Fruit fly (Drosophila melanogaster) whole organism, pupa: ENCODE data around the gene hwt.

Experiments used
- CG4496 ChIP-seq: fragments of 200-800 bp; sonication (Bioruptor generic); IDR thresholded peaks from 3 replicates; pipeline ENCODE4 v1.3.6; 2022; ENCODE audit warnings: missing biosample characterization, missing genetic modification characterization
- CG9948 ChIP-seq: fragments of 200-800 bp; sonication (Bioruptor generic); optimal IDR thresholded peaks from 2 replicates; lab custom pipeline; 2018; ENCODE audit warnings: missing biosample characterization, mild to moderate bottlenecking, missing genetic modification characterization, moderate library complexity
- EcR ChIP-seq: fragments of 200-800 bp; sonication (Bioruptor generic); optimal IDR thresholded peaks from 3 replicates; lab custom pipeline; 2019; ENCODE audit warnings: missing biosample characterization, missing genetic modification characterization, mild to moderate bottlenecking, moderate library complexity, missing genetic modification reagents
- Ets98B ChIP-seq: fragments of 200-800 bp; sonication (Bioruptor generic); IDR thresholded peaks from 2 replicates; pipeline ENCODE4 v1.3.6; 2022; ENCODE audit warnings: missing biosample characterization, missing genetic modification characterization
- Pif1A ChIP-seq: fragments of 200-800 bp; sonication (Bioruptor generic); optimal IDR thresholded peaks from 3 replicates; lab custom pipeline; 2016; ENCODE audit warnings: missing biosample characterization, missing genetic modification characterization
- Snoo ChIP-seq: fragments of 200-800 bp; sonication (Bioruptor generic); optimal IDR thresholded peaks from 3 replicates; lab custom pipeline; 2017; ENCODE audit warnings: missing biosample characterization, mild to moderate bottlenecking, missing genetic modification characterization, inconsistent platforms
- fd96Ca ChIP-seq: fragments of 200-800 bp; sonication (Bioruptor generic); IDR thresholded peaks from 3 replicates; pipeline ENCODE4 v1.3.6; 2022; ENCODE audit warnings: missing biosample characterization, missing genetic modification characterization

DNA sequence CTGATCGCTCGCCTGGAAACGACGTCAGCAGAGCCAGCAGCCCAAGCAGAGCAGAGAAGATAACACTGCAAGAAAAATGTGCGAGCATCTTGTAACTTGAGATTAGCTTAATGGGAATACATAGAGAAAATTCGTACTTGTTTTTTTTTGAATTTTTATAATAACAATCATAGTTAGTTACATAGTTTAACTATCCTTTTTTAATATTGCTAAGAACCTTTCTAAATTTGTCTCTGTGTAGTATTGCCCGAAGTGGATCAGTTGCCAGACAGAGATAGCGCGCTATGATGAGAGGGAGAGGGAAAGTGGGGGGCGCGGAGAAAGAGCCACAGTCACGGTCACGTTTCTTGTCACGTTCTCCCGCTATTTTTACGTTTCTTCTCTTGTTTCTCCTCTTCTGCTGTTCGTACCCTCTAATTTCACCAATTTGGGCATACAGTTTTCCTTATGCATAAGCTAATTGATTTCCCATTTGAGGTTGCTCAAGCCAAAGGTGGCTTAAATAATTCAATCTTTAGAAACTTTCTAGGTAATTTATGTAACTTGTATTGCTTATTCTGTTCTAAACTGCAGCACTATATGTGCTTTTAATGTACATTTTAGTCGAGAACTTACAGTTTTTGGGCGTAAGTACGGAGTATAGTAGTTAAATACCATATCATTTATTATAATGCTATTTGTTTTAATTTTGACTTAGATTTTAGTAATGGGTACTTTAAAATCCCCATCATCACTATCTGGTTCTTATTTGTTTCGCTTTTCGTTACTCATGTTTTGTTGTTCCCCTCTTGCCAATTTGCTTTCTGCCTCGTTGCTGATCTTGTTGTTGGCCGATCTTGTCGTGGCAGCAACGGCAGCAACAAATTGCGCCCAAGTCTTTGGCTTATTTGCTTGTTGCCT lies 57.3 kb downstream of the hwt start:
- peak; percentile 87 for TF ChIP-seq Pif1A (GFP tag; lab: Kevin White, UChicago)
- peak; percentile 82 for TF ChIP-seq Ets98B (GFP tag; lab: Robert Waterston, UW)
- TF ChIP-seq Snoo (tag; lab: Kevin White, UChicago), result peak; percentile 91
- peak; percentile 81 for TF ChIP-seq fd96Ca (GFP tag; lab: Robert Waterston, UW)
- TF ChIP-seq EcR, result peak; percentile 26
- TF ChIP-seq CG4496 (GFP tag; lab: Robert Waterston, UW), result peak; percentile 90
- peak; percentile 86 for TF ChIP-seq CG9948 (tag; lab: Kevin White, UChicago)
